Fruit fly (Drosophila melanogaster) whole organism, embryonic: ENCODE data around the gene flr.
A peak's percentile ranks its signal among the peaks of the same experiment; 100 is the strongest.

Source experiments
- Ada2b ChIP-seq: fragments of 200-800 bp; sonication (Bioruptor generic); IDR thresholded peaks from 2 replicates; pipeline ENCODE4 v1.3.6; 2022; ENCODE audit warnings: missing biosample characterization, missing genetic modification characterization
- Asciz ChIP-seq: fragments of 200-800 bp; sonication (Bioruptor generic); optimal IDR thresholded peaks from 2 replicates; lab custom pipeline; 2017; ENCODE audit warnings: missing biosample characterization, mild to moderate bottlenecking, missing genetic modification characterization, missing genetic modification reagents
- Atf-2 ChIP-seq: fragments of 200-800 bp; sonication (Bioruptor generic); optimal IDR thresholded peaks from 2 replicates; lab custom pipeline; 2016; ENCODE audit warnings: missing biosample characterization, missing genetic modification characterization
- B-H2 ChIP-seq: fragments of 200-800 bp; sonication (Bioruptor generic); optimal IDR thresholded peaks from 2 replicates; lab custom pipeline; 2018; ENCODE audit warnings: missing biosample characterization, mild to moderate bottlenecking, missing genetic modification characterization
- Bdp1 ChIP-seq: fragments of 200-800 bp; sonication (Bioruptor generic); optimal IDR thresholded peaks from 3 replicates; lab custom pipeline; 2016; ENCODE audit warnings: missing biosample characterization, missing genetic modification characterization
- CG10321 ChIP-seq: fragments of 200-800 bp; sonication (Bioruptor generic); IDR thresholded peaks from 2 replicates; pipeline ENCODE4 v1.3.6; 2022; ENCODE audit warnings: missing biosample characterization, missing genetic modification characterization
- CG10959 ChIP-seq: fragments of 200-800 bp; sonication (Bioruptor generic); IDR thresholded peaks from 2 replicates; pipeline ENCODE4 v1.3.6; 2022; ENCODE audit warnings: missing biosample characterization, missing genetic modification characterization
- CG11093 ChIP-seq: fragments of 200-800 bp; sonication (Bioruptor generic); IDR thresholded peaks from 3 replicates; pipeline ENCODE4 v1.3.6; 2022; ENCODE audit warnings: missing biosample characterization, missing genetic modification characterization
- CG1233 ChIP-seq: fragments of 200-800 bp; sonication (Bioruptor generic); optimal IDR thresholded peaks from 4 replicates; lab custom pipeline; 2018; ENCODE audit warnings: missing biosample characterization, mild to moderate bottlenecking, missing genetic modification characterization
- CG16813 ChIP-seq: fragments of 200-800 bp; sonication (Bioruptor generic); IDR thresholded peaks from 3 replicates; pipeline ENCODE4 v1.3.6; 2022; ENCODE audit warnings: missing biosample characterization, missing genetic modification characterization; ENCODE audit not compliant: partially characterized antibody
- CG17361 ChIP-seq: fragments of 200-800 bp; sonication (Bioruptor generic); IDR thresholded peaks from 3 replicates; pipeline ENCODE4 v1.3.6; 2022; ENCODE audit warnings: missing biosample characterization, missing genetic modification characterization
- CG18599 ChIP-seq: fragments of 200-800 bp; sonication (Bioruptor generic); optimal IDR thresholded peaks from 3 replicates; lab custom pipeline; 2017; ENCODE audit warnings: missing biosample characterization, missing genetic modification characterization, mild to moderate bottlenecking, moderate library complexity, missing genetic modification reagents
- CG2202 ChIP-seq: fragments of 200-800 bp; sonication (Bioruptor generic); optimal IDR thresholded peaks from 2 replicates; lab custom pipeline; 2018; ENCODE audit warnings: missing biosample characterization, mild to moderate bottlenecking, missing genetic modification characterization
- CG30403 ChIP-seq: fragments of 200-800 bp; sonication (Bioruptor generic); optimal IDR thresholded peaks from 3 replicates; lab custom pipeline; 2016; ENCODE audit warnings: missing biosample characterization, missing genetic modification characterization
- CG3065 ChIP-seq: fragments of 200-800 bp; sonication (Bioruptor generic); optimal IDR thresholded peaks from 2 replicates; lab custom pipeline; 2016; ENCODE audit warnings: missing biosample characterization, missing genetic modification characterization
- CG3163 ChIP-seq: fragments of 200-800 bp; sonication (Bioruptor generic); optimal IDR thresholded peaks from 3 replicates; lab custom pipeline; 2016; ENCODE audit warnings: missing biosample characterization, missing genetic modification characterization
- CG32532 ChIP-seq: fragments of 200-800 bp; sonication (Bioruptor generic); IDR thresholded peaks from 2 replicates; pipeline ENCODE4 v1.3.6; 2022; ENCODE audit warnings: missing biosample characterization, missing genetic modification characterization
- CG3995 ChIP-seq: fragments of 200-800 bp; sonication (Bioruptor generic); optimal IDR thresholded peaks from 3 replicates; lab custom pipeline; 2016; ENCODE audit warnings: missing biosample characterization, missing genetic modification characterization
- CG6813 ChIP-seq: fragments of 200-800 bp; sonication (Bioruptor generic); optimal IDR thresholded peaks from 2 replicates; lab custom pipeline; 2017; ENCODE audit warnings: missing biosample characterization, missing genetic modification characterization, mild to moderate bottlenecking, moderate library complexity, missing genetic modification reagents
- CG7745 ChIP-seq: fragments of 200-800 bp; sonication (Bioruptor generic); optimal IDR thresholded peaks from 2 replicates; lab custom pipeline; 2018; ENCODE audit warnings: missing biosample characterization, mild to moderate bottlenecking, missing genetic modification characterization, moderate library complexity
- CG8281 ChIP-seq: fragments of 200-800 bp; sonication (Bioruptor generic); optimal IDR thresholded peaks from 2 replicates; lab custom pipeline; 2018; ENCODE audit warnings: missing biosample characterization, mild to moderate bottlenecking, missing genetic modification characterization, moderate library complexity
- CG8359 ChIP-seq: fragments of 200-800 bp; sonication (Bioruptor generic); optimal IDR thresholded peaks from 2 replicates; lab custom pipeline; 2017; ENCODE audit warnings: missing biosample characterization, mild to moderate bottlenecking, missing genetic modification characterization, borderline replicate concordance
- CG9797 ChIP-seq: fragments of 200-800 bp; sonication (Bioruptor generic); optimal IDR thresholded peaks from 3 replicates; lab custom pipeline; 2018; ENCODE audit warnings: missing biosample characterization, mild to moderate bottlenecking, missing genetic modification characterization
- Doc2 ChIP-seq: fragments of 200-800 bp; sonication (Bioruptor generic); IDR thresholded peaks from 2 replicates; pipeline ENCODE4 v1.3.6; 2022; ENCODE audit warnings: missing biosample characterization, missing genetic modification characterization
- Doc3 ChIP-seq: fragments of 200-800 bp; sonication (Bioruptor generic); IDR thresholded peaks from 3 replicates; pipeline ENCODE4 v1.3.6; 2022; ENCODE audit warnings: missing biosample characterization, missing genetic modification characterization; ENCODE audit not compliant: partially characterized antibody
- Dref ChIP-seq: fragments of 200-800 bp; sonication (Bioruptor generic); IDR thresholded peaks from 2 replicates; pipeline ENCODE4 v1.3.6; 2022; ENCODE audit warnings: missing biosample characterization, missing genetic modification characterization
- Drgx ChIP-seq: fragments of 200-800 bp; sonication (Bioruptor generic); IDR thresholded peaks from 2 replicates; pipeline ENCODE4 v1.3.6; 2022; ENCODE audit warnings: missing biosample characterization, missing genetic modification characterization
- HLH4C ChIP-seq: fragments of 200-800 bp; sonication (Bioruptor generic); IDR thresholded peaks from 3 replicates; pipeline ENCODE4 v1.3.6; 2022; ENCODE audit warnings: missing biosample characterization, missing genetic modification characterization; ENCODE audit not compliant: partially characterized antibody
- Hr3 ChIP-seq: fragments of 200-800 bp; sonication (Bioruptor generic); optimal IDR thresholded peaks from 3 replicates; lab custom pipeline; 2016; ENCODE audit warnings: missing biosample characterization, missing genetic modification characterization
- Hr39 ChIP-seq: fragments of >200 bp; optimal IDR thresholded peaks from 2 replicates; lab custom pipeline; 2017
- Nf-YC ChIP-seq: fragments of 200-800 bp; optimal IDR thresholded peaks from 3 replicates; lab custom pipeline; 2019; ENCODE audit warnings: missing biosample characterization, mild to moderate bottlenecking, missing genetic modification characterization, moderate library complexity
- Optix ChIP-seq: fragments of 200-800 bp; sonication (Bioruptor generic); IDR thresholded peaks from 3 replicates; pipeline ENCODE4 v1.3.6; 2022; ENCODE audit warnings: missing biosample characterization, missing genetic modification characterization
- PHDP ChIP-seq: fragments of 200-800 bp; sonication (Bioruptor generic); optimal IDR thresholded peaks from 3 replicates; lab custom pipeline; 2018; ENCODE audit warnings: missing biosample characterization, mild to moderate bottlenecking, missing genetic modification characterization, moderate library complexity
- Taf1 ChIP-seq: fragments of 200-800 bp; sonication (Bioruptor generic); IDR thresholded peaks from 2 replicates; pipeline ENCODE4 v1.3.6; 2022; ENCODE audit warnings: missing biosample characterization, missing genetic modification characterization
- amos ChIP-seq: fragments of 200-800 bp; sonication (Bioruptor generic); IDR thresholded peaks from 2 replicates; pipeline ENCODE4 v1.3.6; 2022; ENCODE audit warnings: missing biosample characterization, missing genetic modification characterization; ENCODE audit not compliant: partially characterized antibody
- crc ChIP-seq: fragments of 200-800 bp; sonication (Bioruptor generic); optimal IDR thresholded peaks from 2 replicates; lab custom pipeline; 2016; ENCODE audit warnings: missing biosample characterization, missing genetic modification characterization
- cwo ChIP-seq: fragments of 200-800 bp; sonication (Bioruptor generic); optimal IDR thresholded peaks from 3 replicates; lab custom pipeline; 2017; ENCODE audit warnings: missing biosample characterization, missing genetic modification characterization, mild to moderate bottlenecking, moderate library complexity, missing genetic modification reagents
- dan ChIP-seq: fragments of 200-800 bp; sonication (Bioruptor generic); IDR thresholded peaks from 2 replicates; pipeline ENCODE4 v1.3.6; 2022; ENCODE audit warnings: missing biosample characterization, missing genetic modification characterization
- esg ChIP-seq: fragments of 200-800 bp; sonication (Bioruptor generic); conservative IDR thresholded peaks from 2 replicates; pipeline ENCODE4 v1.3.6; 2022; ENCODE audit warnings: missing biosample characterization, missing genetic modification characterization
- fd64A ChIP-seq: fragments of 200-800 bp; sonication (Bioruptor generic); optimal IDR thresholded peaks from 3 replicates; lab custom pipeline; 2018; ENCODE audit warnings: missing biosample characterization, mild to moderate bottlenecking, missing genetic modification characterization
- maf-S ChIP-seq: fragments of 200-800 bp; sonication (Bioruptor generic); optimal IDR thresholded peaks from 2 replicates; lab custom pipeline; 2016; ENCODE audit warnings: missing biosample characterization, missing genetic modification characterization
- odd ChIP-seq: fragments of 200-800 bp; sonication (Bioruptor generic); optimal IDR thresholded peaks from 2 replicates; lab custom pipeline; 2017; ENCODE audit warnings: missing biosample characterization, mild to moderate bottlenecking, missing genetic modification characterization
- psq ChIP-seq: fragments of 200-800 bp; sonication (Bioruptor generic); optimal IDR thresholded peaks from 2 replicates; lab custom pipeline; 2017; ENCODE audit warnings: missing biosample characterization, missing genetic modification characterization
- pzg ChIP-seq: fragments of 200-800 bp; sonication (Bioruptor generic); optimal IDR thresholded peaks from 3 replicates; lab custom pipeline; 2018; ENCODE audit warnings: missing biosample characterization, mild to moderate bottlenecking, missing genetic modification characterization, moderate library complexity
- ranshi ChIP-seq: fragments of 200-800 bp; sonication (Bioruptor generic); IDR thresholded peaks from 2 replicates; pipeline ENCODE4 v1.3.6; 2022; ENCODE audit warnings: missing biosample characterization, missing genetic modification characterization
- repo ChIP-seq: fragments of 200-800 bp; sonication (Bioruptor generic); optimal IDR thresholded peaks from 2 replicates; lab custom pipeline; 2016; ENCODE audit warnings: missing biosample characterization, missing genetic modification characterization
- sna ChIP-seq: fragments of 200-800 bp; sonication (Bioruptor generic); IDR thresholded peaks from 2 replicates; pipeline ENCODE4 v1.3.6; 2022; ENCODE audit warnings: missing biosample characterization, missing genetic modification characterization; ENCODE audit not compliant: partially characterized antibody
- sob ChIP-seq: fragments of 200-800 bp; sonication (Bioruptor generic); IDR thresholded peaks from 2 replicates; pipeline ENCODE4 v1.3.6; 2022; ENCODE audit warnings: missing biosample characterization, missing genetic modification characterization
- tap ChIP-seq: fragments of 200-800 bp; optimal IDR thresholded peaks from 3 replicates; lab custom pipeline; 2019; ENCODE audit warnings: missing biosample characterization, mild to moderate bottlenecking, missing genetic modification characterization, moderate library complexity
- tna ChIP-seq: fragments of 200-800 bp; sonication (Bioruptor generic); IDR thresholded peaks from 2 replicates; pipeline ENCODE4 v1.3.6; 2022; ENCODE audit warnings: missing biosample characterization, missing genetic modification characterization; ENCODE audit not compliant: partially characterized antibody
- vnd ChIP-seq: fragments of 200-800 bp; sonication (Bioruptor generic); IDR thresholded peaks from 3 replicates; pipeline ENCODE4 v1.3.6; 2022; ENCODE audit warnings: missing biosample characterization, missing genetic modification characterization; ENCODE audit not compliant: partially characterized antibody
- wek ChIP-seq: fragments of 200-800 bp; sonication (Bioruptor generic); optimal IDR thresholded peaks from 3 replicates; lab custom pipeline; 2018; ENCODE audit warnings: missing biosample characterization, mild to moderate bottlenecking, missing genetic modification characterization, moderate library complexity

flr gene

dm6 chr3L:13432791-13433190, 20.1 kb downstream of the flr start (continued):
- TF ChIP-seq Atf-2 (no peak), cwo (GFP tag; lab: Kevin White, UChicago) (no peak), Drgx (GFP tag; lab: Robert Waterston, UW) (no peak), Hr39 (lab: Kevin White, UChicago) (no peak), CG32532 (GFP tag; lab: Robert Waterston, UW) (no peak), B-H2 (GFP tag; lab: Kevin White, UChicago) (no peak), CG6813 (no peak), esg (GFP tag; lab: Robert Waterston, UW) (no peak), wek (GFP tag; lab: Kevin White, UChicago) (peak; percentile 42), Doc3 (GFP tag; lab: Robert Waterston, UW) (0 out of 3 replicates have a peak, but pooled peaks have one; percentile 11), sob (GFP tag; lab: Robert Waterston, UW) (no peak), Doc2 (GFP tag; lab: Robert Waterston, UW) (no peak), CG18599 (GFP tag; lab: Kevin White, UChicago) (no peak), CG17361 (no peak), Taf1 (no peak), Ada2b (GFP tag; lab: Robert Waterston, UW) (no peak), CG10321 (GFP tag; lab: Robert Waterston, UW) (no peak), Nf-YC (tag; lab: Kevin White, UChicago) (no peak), Bdp1 (GFP tag; lab: Kevin White, UChicago) (peak; percentile 98), psq (GFP tag; lab: Kevin White, UChicago) (no peak), pzg (GFP tag; lab: Kevin White, UChicago) (no peak), CG8281 (tag; lab: Kevin White, UChicago) (no peak), CG11093 (GFP tag; lab: Robert Waterston, UW) (no peak), PHDP (tag; lab: Kevin White, UChicago) (no peak), CG3995 (GFP tag; lab: Kevin White, UChicago) (peak; percentile 13), CG2202 (tag; lab: Kevin White, UChicago) (no peak), amos (GFP tag; lab: Robert Waterston, UW) (peak; percentile 79), Optix (GFP tag; lab: Robert Waterston, UW) (no peak), odd (GFP tag; lab: Kevin White, UChicago) (no peak), CG30403 (no peak), CG16813 (GFP tag; lab: Robert Waterston, UW) (peak; percentile 73), maf-S (GFP tag; lab: Kevin White, UChicago) (no peak), crc (GFP tag; lab: Kevin White, UChicago) (no peak), CG3163 (GFP tag; lab: Kevin White, UChicago) (no peak), sna (GFP tag; lab: Robert Waterston, UW) (no peak), vnd (GFP tag; lab: Robert Waterston, UW) (peak; percentile 25; the same call in 1 of the 3 replicates), Dref (GFP tag; lab: Robert Waterston, UW) (no peak), CG10959 (GFP tag; lab: Robert Waterston, UW) (no peak), dan (GFP tag; lab: Robert Waterston, UW) (no peak), CG7745 (no peak), CG9797 (GFP tag; lab: Kevin White, UChicago) (no peak), CG1233 (GFP tag; lab: Kevin White, UChicago) (no peak), HLH4C (GFP tag; lab: Robert Waterston, UW) (peak; percentile 47), ranshi (GFP tag; lab: Robert Waterston, UW) (no peak), repo (GFP tag; lab: Kevin White, UChicago) (no peak), fd64A (GFP tag; lab: Kevin White, UChicago) (no peak), CG8359 (no peak), CG3065 (no peak), tap (tag; lab: Kevin White, UChicago) (no peak), tna (GFP tag; lab: Robert Waterston, UW) (peak; percentile 72), Asciz (GFP tag; lab: Kevin White, UChicago) (no peak), Hr3 (GFP tag; lab: Kevin White, UChicago) (no peak)
